Fruit fly (Drosophila melanogaster) whole organism, embryonic: ENCODE results near the gene CG10984.
A peak's percentile ranks its signal among the peaks of the same experiment; 100 is the strongest.

Source experiments
- Atf3 ChIP-seq: fragments of 200-800 bp; sonication (Bioruptor generic); optimal IDR thresholded peaks from 3 replicates; lab custom pipeline; 2016; ENCODE audit warnings: missing biosample characterization, missing genetic modification characterization
- B-H2 ChIP-seq: fragments of 200-800 bp; sonication (Bioruptor generic); optimal IDR thresholded peaks from 2 replicates; lab custom pipeline; 2018; ENCODE audit warnings: missing biosample characterization, mild to moderate bottlenecking, missing genetic modification characterization
- CG10274 ChIP-seq: fragments of 200-800 bp; sonication (Bioruptor generic); optimal IDR thresholded peaks from 3 replicates; lab custom pipeline; 2017; ENCODE audit warnings: missing biosample characterization, mild to moderate bottlenecking, missing genetic modification characterization
- CG10321 ChIP-seq: fragments of 200-800 bp; sonication (Bioruptor generic); IDR thresholded peaks from 2 replicates; pipeline ENCODE4 v1.3.6; 2022; ENCODE audit warnings: missing biosample characterization, missing genetic modification characterization
- CG12155 ChIP-seq: fragments of 200-800 bp; sonication (Bioruptor generic); optimal IDR thresholded peaks from 3 replicates; lab custom pipeline; 2016; ENCODE audit warnings: missing biosample characterization, missing genetic modification characterization
- CG14710 ChIP-seq: fragments of 200-800 bp; sonication (Bioruptor generic); optimal IDR thresholded peaks from 3 replicates; lab custom pipeline; 2019; ENCODE audit warnings: missing biosample characterization, mild to moderate bottlenecking, missing genetic modification characterization, moderate library complexity
- CG14860 ChIP-seq: fragments of 200-800 bp; sonication (Bioruptor generic); IDR thresholded peaks from 3 replicates; pipeline ENCODE4 v1.3.6; 2022; ENCODE audit warnings: missing biosample characterization, missing genetic modification characterization; ENCODE audit not compliant: partially characterized antibody
- CG14965 ChIP-seq: fragments of 200-800 bp; sonication (Bioruptor generic); optimal IDR thresholded peaks from 2 replicates; lab custom pipeline; 2016; ENCODE audit warnings: missing biosample characterization, missing genetic modification characterization, borderline replicate concordance
- CG15696 ChIP-seq: fragments of 200-800 bp; sonication (Bioruptor generic); optimal IDR thresholded peaks from 2 replicates; lab custom pipeline; 2019; ENCODE audit warnings: missing biosample characterization, mild to moderate bottlenecking, missing genetic modification characterization, moderate library complexity
- CG16863 ChIP-seq: fragments of 200-800 bp; sonication (Bioruptor generic); optimal IDR thresholded peaks from 3 replicates; lab custom pipeline; 2016; ENCODE audit warnings: missing biosample characterization, missing genetic modification characterization
- CG17912 ChIP-seq: fragments of 200-800 bp; sonication (Bioruptor generic); optimal IDR thresholded peaks from 2 replicates; lab custom pipeline; 2018; ENCODE audit warnings: missing biosample characterization, mild to moderate bottlenecking, missing genetic modification characterization
- CG18262 ChIP-seq: fragments of 200-800 bp; optimal IDR thresholded peaks from 3 replicates; lab custom pipeline; 2019; ENCODE audit warnings: missing biosample characterization, mild to moderate bottlenecking, missing genetic modification characterization, moderate library complexity
- CG1832 ChIP-seq: fragments of 200-800 bp; sonication (Bioruptor generic); optimal IDR thresholded peaks from 2 replicates; lab custom pipeline; 2017; ENCODE audit warnings: missing biosample characterization, mild to moderate bottlenecking, missing genetic modification characterization, inconsistent platforms
- CG18619 ChIP-seq: fragments of 200-800 bp; sonication (Bioruptor generic); optimal IDR thresholded peaks from 3 replicates; lab custom pipeline; 2017; ENCODE audit warnings: missing biosample characterization, mild to moderate bottlenecking, missing genetic modification characterization
- CG31388 ChIP-seq: fragments of 200-800 bp; sonication (Bioruptor generic); optimal IDR thresholded peaks from 2 replicates; lab custom pipeline; 2016; ENCODE audit warnings: missing biosample characterization, missing genetic modification characterization
- CG32772 ChIP-seq: fragments of 200-800 bp; sonication (Bioruptor generic); IDR thresholded peaks from 2 replicates; pipeline ENCODE4 v1.3.6; 2022; ENCODE audit warnings: missing biosample characterization, missing genetic modification characterization
- CG3995 ChIP-seq: fragments of 200-800 bp; sonication (Bioruptor generic); optimal IDR thresholded peaks from 3 replicates; lab custom pipeline; 2016; ENCODE audit warnings: missing biosample characterization, missing genetic modification characterization
- CG7556 ChIP-seq: fragments of 200-800 bp; sonication (Bioruptor generic); optimal IDR thresholded peaks from 2 replicates; lab custom pipeline; 2017; ENCODE audit warnings: missing biosample characterization, mild to moderate bottlenecking, missing genetic modification characterization
- CG9817 ChIP-seq: fragments of 200-800 bp; sonication (Bioruptor generic); optimal IDR thresholded peaks from 2 replicates; lab custom pipeline; 2018; ENCODE audit warnings: missing biosample characterization, mild to moderate bottlenecking, missing genetic modification characterization, moderate library complexity
- CHES-1-like ChIP-seq: fragments of 200-800 bp; sonication (Bioruptor generic); optimal IDR thresholded peaks from 2 replicates; lab custom pipeline; 2016; ENCODE audit warnings: missing biosample characterization, missing genetic modification characterization
- Deaf1 ChIP-seq: fragments of 200-800 bp; optimal IDR thresholded peaks from 3 replicates; lab custom pipeline; 2019; ENCODE audit warnings: missing biosample characterization, mild to moderate bottlenecking, missing genetic modification characterization, moderate library complexity
- Dip3 ChIP-seq: fragments of 200-800 bp; sonication (Bioruptor generic); optimal IDR thresholded peaks from 3 replicates; lab custom pipeline; 2016; ENCODE audit warnings: missing biosample characterization, missing genetic modification characterization
- HLHmδ ChIP-seq: fragments of 200-800 bp; sonication (Bioruptor generic); optimal IDR thresholded peaks from 2 replicates; lab custom pipeline; 2018; ENCODE audit warnings: missing biosample characterization, mild to moderate bottlenecking, missing genetic modification characterization, moderate library complexity
- Hand ChIP-seq: fragments of 200-800 bp; sonication (Bioruptor generic); optimal IDR thresholded peaks from 2 replicates; lab custom pipeline; 2017; ENCODE audit warnings: mild to moderate bottlenecking, missing biosample characterization, missing genetic modification reagents, missing genetic modification characterization
- MESR4 ChIP-seq: fragments of 200-800 bp; sonication (Bioruptor generic); optimal IDR thresholded peaks from 2 replicates; lab custom pipeline; 2018; ENCODE audit warnings: missing biosample characterization, mild to moderate bottlenecking, missing genetic modification characterization, moderate library complexity
- NfI ChIP-seq: fragments of 200-800 bp; sonication (Bioruptor generic); optimal IDR thresholded peaks from 3 replicates; lab custom pipeline; 2018; ENCODE audit warnings: missing biosample characterization, mild to moderate bottlenecking, missing genetic modification characterization, moderate library complexity
- Ssrp ChIP-seq: fragments of 200-800 bp; sonication (Bioruptor generic); optimal IDR thresholded peaks from 2 replicates; lab custom pipeline; 2018; ENCODE audit warnings: missing biosample characterization, mild to moderate bottlenecking, missing genetic modification characterization, moderate library complexity
- Stat92E ChIP-seq, 3 experiments: fragments of >200 bp in 2 of 3; fragments of 200-800 bp in 1 of 3; sonication (Bioruptor generic) in 1 of 3; optimal IDR thresholded peaks; 2 replicates each; lab custom pipeline; 2017 to 2019; ENCODE audit warnings: missing biosample characterization in 3 of 3, missing genetic modification characterization in 3 of 3, mild to moderate bottlenecking in 1 of 3, moderate library complexity in 1 of 3
- Xbp1 ChIP-seq: fragments of 200-800 bp; sonication (Bioruptor generic); optimal IDR thresholded peaks from 3 replicates; lab custom pipeline; 2016; ENCODE audit warnings: missing biosample characterization, mild to moderate bottlenecking, missing genetic modification characterization
- Xrp1 ChIP-seq: fragments of 200-800 bp; sonication (Bioruptor generic); IDR thresholded peaks from 2 replicates; pipeline ENCODE4 v1.3.6; 2022; ENCODE audit warnings: missing biosample characterization, missing genetic modification characterization
- emc ChIP-seq: fragments of 200-800 bp; sonication (Bioruptor generic); optimal IDR thresholded peaks from 2 replicates; lab custom pipeline; 2016; ENCODE audit warnings: missing biosample characterization, missing genetic modification characterization
- exex ChIP-seq: fragments of 200-800 bp; sonication (Bioruptor generic); optimal IDR thresholded peaks from 4 replicates; lab custom pipeline; 2018; ENCODE audit warnings: missing biosample characterization, mild to moderate bottlenecking, missing genetic modification characterization, moderate library complexity
- fu2 ChIP-seq: fragments of 200-800 bp; sonication (Bioruptor generic); optimal IDR thresholded peaks from 2 replicates; lab custom pipeline; 2016; ENCODE audit warnings: missing biosample characterization, missing genetic modification characterization
- grn ChIP-seq: fragments of 200-800 bp; sonication (Bioruptor generic); optimal IDR thresholded peaks from 3 replicates; lab custom pipeline; 2017; ENCODE audit warnings: missing biosample characterization, missing genetic modification characterization
- gsb-n ChIP-seq: fragments of 200-800 bp; sonication (Bioruptor generic); optimal IDR thresholded peaks from 3 replicates; lab custom pipeline; 2018; ENCODE audit warnings: missing biosample characterization, mild to moderate bottlenecking, missing genetic modification characterization
- gt ChIP-seq: fragments of 200-800 bp; sonication (Bioruptor generic); IDR thresholded peaks from 2 replicates; pipeline ENCODE4 v1.3.6; 2022; ENCODE audit warnings: missing biosample characterization, missing genetic modification characterization
- kah ChIP-seq: fragments of 200-800 bp; sonication (Bioruptor generic); optimal IDR thresholded peaks from 2 replicates; lab custom pipeline; 2018; ENCODE audit warnings: missing biosample characterization, mild to moderate bottlenecking, missing genetic modification characterization
- nom ChIP-seq: fragments of 200-800 bp; sonication (Bioruptor generic); optimal IDR thresholded peaks from 2 replicates; lab custom pipeline; 2017; ENCODE audit warnings: missing biosample characterization, missing genetic modification characterization, mild to moderate bottlenecking, moderate library complexity, missing genetic modification reagents
- org-1 ChIP-seq: fragments of 200-800 bp; sonication (Bioruptor generic); optimal IDR thresholded peaks from 2 replicates; lab custom pipeline; 2017; ENCODE audit warnings: missing biosample characterization, missing genetic modification characterization
- pan ChIP-seq, 4 experiments: fragments of >200 bp in 3 of 4; fragments of 200-800 bp in 1 of 4; sonication (Bioruptor generic) in 1 of 4; optimal IDR thresholded peaks in 3 of 4; IDR thresholded peaks in 1 of 4; 2 replicates each; pipeline versions ENCODE4 v1.3.6 to Lab custom; 2017 to 2022; ENCODE audit warnings: missing biosample characterization in 2 of 4, missing genetic modification characterization in 2 of 4, mixed read lengths in 1 of 4
- pb ChIP-seq: fragments of 200-800 bp; sonication (Bioruptor generic); optimal IDR thresholded peaks from 3 replicates; lab custom pipeline; 2016; ENCODE audit warnings: missing biosample characterization, missing genetic modification characterization
- row ChIP-seq: fragments of 200-800 bp; sonication (Bioruptor generic); IDR thresholded peaks from 3 replicates; pipeline ENCODE4 v1.3.6; 2022; ENCODE audit warnings: missing biosample characterization, missing genetic modification characterization
- scrt ChIP-seq: fragments of 200-800 bp; sonication (Bioruptor generic); optimal IDR thresholded peaks from 2 replicates; lab custom pipeline; 2018; ENCODE audit warnings: missing biosample characterization, mild to moderate bottlenecking, missing genetic modification characterization, moderate library complexity
- sqz ChIP-seq: fragments of 200-800 bp; sonication (Bioruptor generic); optimal IDR thresholded peaks from 3 replicates; lab custom pipeline; 2018; ENCODE audit warnings: missing biosample characterization, mild to moderate bottlenecking, missing genetic modification characterization
- sr ChIP-seq: fragments of 200-800 bp; sonication (Bioruptor generic); IDR thresholded peaks from 3 replicates; pipeline ENCODE4 v1.3.6; 2022; ENCODE audit warnings: missing biosample characterization, missing genetic modification characterization
- unpg ChIP-seq: fragments of 200-800 bp; sonication (Bioruptor generic); optimal IDR thresholded peaks from 3 replicates; lab custom pipeline; 2018; ENCODE audit warnings: missing biosample characterization, mild to moderate bottlenecking, missing genetic modification characterization, moderate library complexity
- zf30C ChIP-seq: fragments of 200-800 bp; sonication (Bioruptor generic); optimal IDR thresholded peaks from 3 replicates; lab custom pipeline; 2018; ENCODE audit warnings: missing biosample characterization, mild to moderate bottlenecking, missing genetic modification characterization
- zfh2 ChIP-seq: fragments of 200-800 bp; sonication (Bioruptor generic); optimal IDR thresholded peaks from 2 replicates; lab custom pipeline; 2016; ENCODE audit warnings: missing biosample characterization, missing genetic modification characterization

CG10984 gene

dm6 chr3L:12700509-12700995 is 49.4 kb upstream of the CG10984 start (continued):
- no peak for TF ChIP-seq NfI (GFP tag; lab: Kevin White, UChicago)

dm6 chr3L:12701335-12701734 is 48.6 kb upstream of the CG10984 start:
- no peak for TF ChIP-seq sqz (GFP tag; lab: Kevin White, UChicago)
- TF ChIP-seq scrt (GFP tag; lab: Kevin White, UChicago) = no peak
- TF ChIP-seq HLHmδ (GFP tag; lab: Kevin White, UChicago) = no peak
- no peak for TF ChIP-seq MESR4
- TF ChIP-seq nom (GFP tag; lab: Kevin White, UChicago) = no peak
- no peak for TF ChIP-seq CG1832
- no peak for TF ChIP-seq CG32772 (GFP tag; lab: Robert Waterston, UW)
- no peak for TF ChIP-seq fu2 (GFP tag; lab: Kevin White, UChicago)
- TF ChIP-seq CG15696 (tag; lab: Kevin White, UChicago) = no peak
- peak; percentile 39 for TF ChIP-seq CG18262 (tag; lab: Kevin White, UChicago)
- TF ChIP-seq CG12155 (GFP tag; lab: Kevin White, UChicago) = no peak
- no peak for TF ChIP-seq Deaf1 (tag; lab: Kevin White, UChicago)
- no peak for TF ChIP-seq Ssrp (tag; lab: Kevin White, UChicago)
- TF ChIP-seq gsb-n (tag; lab: Kevin White, UChicago) = no peak
- TF ChIP-seq Xrp1 = peak; percentile 8; the same call in 1 of the 2 replicates
- TF ChIP-seq pb (GFP tag; lab: Kevin White, UChicago) = no peak
- TF ChIP-seq CG10321 (GFP tag; lab: Robert Waterston, UW) = no peak
- TF ChIP-seq CHES-1-like = no peak
- no peak for TF ChIP-seq zfh2 (GFP tag; lab: Kevin White, UChicago)
- TF ChIP-seq CG10274 = no peak
- no peak for TF ChIP-seq CG14710 (tag; lab: Kevin White, UChicago)
- no peak for TF ChIP-seq CG14965
- TF ChIP-seq CG3995 (GFP tag; lab: Kevin White, UChicago) = no peak
- TF ChIP-seq Atf3 (GFP tag; lab: Kevin White, UChicago) = no peak
- TF ChIP-seq Hand = no peak
- no peak for TF ChIP-seq Stat92E (GFP tag; optimal IDR thresholded peaks at IDR 0.05; lab: Kevin White, UChicago)
- TF ChIP-seq org-1 (GFP tag; lab: Kevin White, UChicago) = no peak
- TF ChIP-seq CG9817 (tag; lab: Kevin White, UChicago) = no peak
- no peak for TF ChIP-seq CG31388 (GFP tag; lab: Kevin White, UChicago)
- no peak for TF ChIP-seq zf30C (GFP tag; lab: Kevin White, UChicago)
- no peak for TF ChIP-seq grn (GFP tag; lab: Kevin White, UChicago)
- TF ChIP-seq unpg (GFP tag; lab: Kevin White, UChicago) = no peak
- no peak for TF ChIP-seq kah (GFP tag; lab: Kevin White, UChicago)
- TF ChIP-seq CG14860 (GFP tag; lab: Robert Waterston, UW) = no peak
- no peak for TF ChIP-seq CG18619 (GFP tag; lab: Kevin White, UChicago)
- no peak for TF ChIP-seq sr (GFP tag; lab: Robert Waterston, UW)
- TF ChIP-seq CG7556 (GFP tag; lab: Kevin White, UChicago) = no peak
- TF ChIP-seq B-H2 = no peak
- TF ChIP-seq emc = no peak
- TF ChIP-seq Dip3 (GFP tag; lab: Kevin White, UChicago) = no peak
- TF ChIP-seq exex (tag; lab: Kevin White, UChicago) = no peak
- TF ChIP-seq CG16863 (GFP tag; lab: Kevin White, UChicago) = no peak
- TF ChIP-seq row (GFP tag; lab: Robert Waterston, UW) = peak; percentile 25; the same call in 1 of the 3 replicates
- no peak for TF ChIP-seq CG17912 (GFP tag; lab: Kevin White, UChicago)
- TF ChIP-seq pan (optimal IDR thresholded peaks at IDR 0.05; lab: Kevin White, UChicago) = no peak
- TF ChIP-seq pan (GFP tag; optimal IDR thresholded peaks at IDR 0.05 in 1 of 2, IDR thresholded peaks at IDR 0.05 in 1 of 2) = no peak
- no peak for TF ChIP-seq gt (GFP tag; lab: Robert Waterston, UW)
- peak; percentile 3 for TF ChIP-seq Xbp1 (GFP tag; lab: Kevin White, UChicago)
